Worm (Caenorhabditis elegans) whole organism, L4/young adult: Measurements from ENCODE around the gene F49C12.2.
A peak's percentile ranks its signal among the peaks of the same experiment; 100 is the strongest.

Experiments used
- W03F9.2 ChIP-seq: fragments of 150-350 bp; optimal IDR thresholded peaks from 2 replicates; lab custom pipeline; 2014; ENCODE audit warnings: missing biosample characterization, missing genetic modification characterization
- dao-5 ChIP-seq: sonication (generic microtip); optimal IDR thresholded peaks from 2 replicates; lab custom pipeline; 2016; ENCODE audit warnings: missing genotype, missing genetic modification characterization, moderate library complexity, missing compliant biosample characterization
- him-1 ChIP-seq: sonication (generic microtip); optimal IDR thresholded peaks from 2 replicates; lab custom pipeline; 2016; ENCODE audit warnings: missing genotype, missing genetic modification reagents, missing genetic modification characterization, missing compliant biosample characterization

Gene F49C12.2

ce11 chrIV:9274008-9274529 is 25.0 kb downstream of the F49C12.2 start, which contains the start of gene nmy-3:
nmy-3 (plus strand) TSS chrIV:9274479.
- TF ChIP-seq dao-5 (tag; lab: Kevin White, UChicago): no peak
- no peak for TF ChIP-seq W03F9.2 (tag; lab: Kevin White, UChicago)
- no peak for TF ChIP-seq him-1

- TF ChIP-seq W03F9.2 (tag; lab: Kevin White, UChicago): no peak
- no peak for TF ChIP-seq him-1
- no peak for TF ChIP-seq dao-5 (tag; lab: Kevin White, UChicago)
These were observed 29.2 kb downstream of the F49C12.2 start, which contains the start of gene flh-3 for ce11 chrIV:9269796-9270195. flh-3 (plus strand) TSS chrIV:9270096.

DNA sequence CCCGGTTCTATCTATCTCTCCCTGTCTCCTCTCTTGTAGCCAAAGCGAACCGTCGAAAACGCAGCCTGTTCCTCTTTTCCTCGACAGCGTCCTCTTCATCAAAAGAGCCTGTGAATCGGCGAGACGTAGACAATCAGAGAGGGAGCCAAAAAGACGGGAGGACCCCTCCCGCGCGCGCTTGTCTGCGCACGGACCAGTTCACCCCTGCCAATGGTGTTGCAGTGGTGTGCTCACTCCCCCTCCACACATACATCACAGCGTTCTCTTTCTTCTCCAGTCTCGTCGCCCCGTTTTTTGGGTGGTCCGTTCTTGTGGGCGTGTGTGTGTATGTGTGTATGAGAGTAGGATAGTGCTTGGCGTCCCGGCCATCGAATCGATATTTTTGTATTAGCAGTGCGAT is 30.1 kb downstream of the F49C12.2 start:
- no peak for TF ChIP-seq him-1
- TF ChIP-seq dao-5 (tag; lab: Kevin White, UChicago): no peak
- TF ChIP-seq W03F9.2 (tag; lab: Kevin White, UChicago): no peak

DNA sequence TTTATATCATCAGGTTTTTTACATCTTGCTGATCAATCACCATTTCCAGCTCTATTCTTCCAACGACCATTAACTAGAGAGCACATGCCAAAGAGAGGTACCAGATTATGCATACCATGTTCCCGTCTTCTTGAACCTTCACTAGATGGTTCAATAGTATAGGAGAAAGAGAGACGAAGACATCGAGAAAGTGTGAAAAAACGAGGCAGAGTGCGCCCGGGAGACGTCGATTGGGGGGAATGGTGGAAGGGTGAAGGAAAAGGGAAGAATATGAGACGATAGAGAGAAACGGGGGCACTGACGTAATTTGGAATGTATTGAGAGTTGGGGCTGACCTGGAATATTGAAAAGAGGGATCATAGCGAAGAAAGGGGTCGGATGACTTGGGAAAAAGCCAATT is 31.5 kb downstream of the F49C12.2 start:
- no peak for TF ChIP-seq dao-5 (tag; lab: Kevin White, UChicago)
- no peak for TF ChIP-seq him-1
- no peak for TF ChIP-seq W03F9.2 (tag; lab: Kevin White, UChicago)

DNA sequence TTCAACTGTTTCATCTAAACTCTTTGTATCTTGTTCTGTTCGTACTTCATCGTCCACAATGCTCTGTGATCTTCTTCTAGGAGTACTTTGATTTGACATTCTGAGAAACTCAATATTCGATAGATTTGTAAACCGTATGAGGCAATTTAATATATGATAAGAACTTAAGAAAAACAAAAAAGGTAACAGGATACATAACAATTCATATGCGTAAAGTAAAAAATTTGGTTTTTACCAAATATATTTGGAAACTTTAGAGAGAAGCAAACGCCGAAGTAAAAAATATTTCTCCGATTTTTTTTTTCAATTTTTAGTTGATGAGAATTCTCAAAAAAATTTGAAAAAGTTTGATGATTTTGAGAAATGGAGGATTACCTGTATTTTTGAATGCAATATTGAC is 32.6 kb downstream of the F49C12.2 start, which contains the start of gene Y11D7A.19:
TSS of gene Y11D7A.19 (minus strand) at position 101 of the 400 bp plus-strand sequence.
- TF ChIP-seq him-1 (no peak), W03F9.2 (tag; lab: Kevin White, UChicago) (no peak), dao-5 (tag; lab: Kevin White, UChicago) (no peak)

DNA sequence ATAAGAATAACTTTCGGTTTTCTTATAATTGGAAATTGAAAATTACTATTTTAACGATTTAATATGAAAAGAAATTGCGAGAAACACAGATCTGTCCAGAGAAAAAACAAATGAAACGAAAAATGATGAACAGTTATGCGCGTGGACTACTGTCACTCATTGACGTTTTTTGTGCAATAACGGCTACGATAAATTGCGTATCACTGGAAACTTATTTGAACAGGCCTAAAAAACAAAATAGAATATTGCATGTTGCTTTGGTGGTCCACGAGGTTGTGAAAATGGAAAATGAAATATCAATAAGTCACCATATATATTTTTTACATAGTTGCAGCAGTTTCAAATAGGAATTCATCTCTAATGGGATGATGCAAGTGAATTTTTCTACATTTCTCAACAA is 34.5 kb downstream of the F49C12.2 start:
- no peak for TF ChIP-seq W03F9.2 (tag; lab: Kevin White, UChicago)
- TF ChIP-seq him-1: no peak
- TF ChIP-seq dao-5 (tag; lab: Kevin White, UChicago): no peak

ce11 chrIV:9263812-9264320 is 35.2 kb downstream of the F49C12.2 start, which contains the start of gene flh-1:
flh-1 (minus strand) TSS chrIV:9264270.
- no peak for TF ChIP-seq dao-5 (tag; lab: Kevin White, UChicago)
- TF ChIP-seq him-1: no peak
- TF ChIP-seq W03F9.2 (tag; lab: Kevin White, UChicago): no peak

DNA sequence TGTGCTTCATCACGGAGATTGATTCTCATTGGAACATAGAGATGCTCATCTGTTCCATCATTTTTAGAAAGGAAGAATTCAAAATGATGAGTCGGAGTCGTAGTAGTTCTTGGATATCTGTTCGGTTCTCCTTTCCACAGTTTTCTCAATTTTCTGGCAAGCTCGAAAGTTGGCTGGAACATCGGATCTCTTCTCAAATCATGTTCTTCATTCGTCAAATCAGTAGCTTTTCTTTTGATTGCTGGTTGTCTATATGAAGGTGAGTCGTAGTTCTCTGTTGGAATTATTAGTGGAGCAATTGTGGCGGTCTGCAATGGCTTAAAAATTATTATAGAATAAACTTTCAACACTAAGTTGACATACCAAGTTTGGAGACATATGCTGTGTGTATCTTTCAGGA is 36.8 kb downstream of the F49C12.2 start:
- TF ChIP-seq W03F9.2 (tag; lab: Kevin White, UChicago): no peak
- TF ChIP-seq him-1: no peak
- TF ChIP-seq dao-5 (tag; lab: Kevin White, UChicago): no peak

DNA sequence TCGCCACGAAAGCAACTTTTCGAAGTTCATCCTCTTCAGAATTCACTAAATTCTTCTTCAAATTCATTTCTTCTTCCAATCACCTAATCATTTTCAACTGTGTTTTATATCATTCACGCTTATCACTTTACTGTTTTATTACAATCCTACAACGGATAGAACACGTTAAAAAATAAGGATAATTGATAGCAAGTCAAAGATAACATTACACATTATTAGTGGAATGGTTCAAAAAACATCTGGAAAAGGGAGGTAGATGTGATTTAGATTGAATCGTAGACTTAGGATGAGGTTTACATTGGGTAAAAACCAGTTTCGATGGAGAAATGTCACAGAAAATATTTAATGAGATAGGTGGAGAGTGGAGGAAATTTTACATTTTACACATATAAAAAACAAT is 37.4 kb downstream of the F49C12.2 start, which contains the start of gene col-120:
TSS of gene col-120 (minus strand) at position 101 of the 400 bp plus-strand sequence.
- TF ChIP-seq dao-5 (tag; lab: Kevin White, UChicago): no peak
- no peak for TF ChIP-seq W03F9.2 (tag; lab: Kevin White, UChicago)
- TF ChIP-seq him-1: no peak

DNA sequence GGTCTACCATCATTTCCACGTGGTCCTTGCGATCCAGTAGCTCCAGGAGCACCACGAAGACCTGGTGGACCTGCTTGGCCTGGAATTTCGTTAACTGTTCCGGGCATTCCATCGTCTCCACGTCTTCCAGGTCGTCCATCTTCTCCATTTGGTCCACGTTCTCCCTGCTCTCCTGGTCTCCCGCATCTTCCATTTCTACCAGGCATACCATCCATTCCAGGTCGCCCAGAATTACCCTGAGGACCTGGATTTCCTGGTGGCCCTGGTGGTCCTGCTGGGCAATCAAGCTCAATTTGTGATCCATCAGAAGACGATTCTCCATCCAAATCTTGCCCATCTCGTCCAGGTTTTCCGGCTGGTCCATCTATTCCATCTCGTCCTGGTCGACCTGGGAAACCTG is 38.2 kb downstream of the F49C12.2 start:
- TF ChIP-seq W03F9.2 (tag; lab: Kevin White, UChicago) (no peak), dao-5 (tag; lab: Kevin White, UChicago) (no peak), him-1 (no peak)

DNA sequence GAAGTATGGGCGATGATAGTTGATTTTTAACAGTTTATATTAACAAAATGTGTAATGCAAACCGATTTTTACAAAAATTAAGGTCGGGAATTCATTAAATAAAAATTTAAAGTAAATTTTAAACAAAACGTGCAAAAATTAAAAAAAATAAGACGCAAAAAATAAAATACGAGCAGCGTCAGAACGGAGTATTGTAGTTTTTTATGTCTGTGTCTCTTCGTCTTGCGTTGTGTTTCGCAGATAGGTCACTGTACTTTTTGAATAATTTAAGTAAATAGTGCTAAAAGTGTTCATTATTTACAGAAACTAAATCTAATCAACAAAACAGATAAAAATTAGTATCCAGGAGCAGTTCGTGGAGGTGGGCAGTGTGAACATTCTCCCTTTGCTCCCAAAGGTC is 38.7 kb downstream of the F49C12.2 start:
- TF ChIP-seq W03F9.2 (tag; lab: Kevin White, UChicago) (peak; percentile 17), him-1 (no peak)

- TF ChIP-seq dao-5 (tag; lab: Kevin White, UChicago) (no peak), him-1 (no peak), W03F9.2 (tag; lab: Kevin White, UChicago) (no peak)
These were observed 39.4 kb downstream of the F49C12.2 start, which contains the start of gene Y11D7A.10 for ce11 chrIV:9259687-9260086. Y11D7A.10 (minus strand) TSS chrIV:9259768.

DNA sequence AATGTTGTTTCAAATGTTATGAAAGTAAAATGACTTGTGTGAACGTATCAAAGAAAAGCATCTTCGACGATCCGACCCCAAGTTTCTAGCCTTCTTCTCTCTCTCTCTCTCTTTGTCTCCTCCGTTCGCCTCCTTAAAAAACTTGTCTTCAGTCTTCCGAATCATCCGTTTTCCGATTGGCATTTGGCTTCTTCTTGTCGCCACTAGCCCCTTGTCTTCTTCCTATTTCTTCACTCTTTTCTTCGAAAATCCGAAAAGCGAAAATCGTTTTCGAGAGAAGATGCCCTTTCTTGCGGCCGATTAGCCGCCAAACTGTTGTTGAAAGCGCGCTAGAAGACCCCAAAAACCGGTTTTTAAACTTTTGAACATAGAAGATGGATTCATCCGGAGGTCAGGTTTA is 40.5 kb downstream of the F49C12.2 start:
- TF ChIP-seq W03F9.2 (tag; lab: Kevin White, UChicago) (no peak), him-1 (no peak), dao-5 (tag; lab: Kevin White, UChicago) (no peak)

- TF ChIP-seq W03F9.2 (tag; lab: Kevin White, UChicago) (no peak), dao-5 (tag; lab: Kevin White, UChicago) (no peak), him-1 (no peak)
These were observed 42.2 kb downstream of the F49C12.2 start for ce11 chrIV:9256865-9257264.

DNA sequence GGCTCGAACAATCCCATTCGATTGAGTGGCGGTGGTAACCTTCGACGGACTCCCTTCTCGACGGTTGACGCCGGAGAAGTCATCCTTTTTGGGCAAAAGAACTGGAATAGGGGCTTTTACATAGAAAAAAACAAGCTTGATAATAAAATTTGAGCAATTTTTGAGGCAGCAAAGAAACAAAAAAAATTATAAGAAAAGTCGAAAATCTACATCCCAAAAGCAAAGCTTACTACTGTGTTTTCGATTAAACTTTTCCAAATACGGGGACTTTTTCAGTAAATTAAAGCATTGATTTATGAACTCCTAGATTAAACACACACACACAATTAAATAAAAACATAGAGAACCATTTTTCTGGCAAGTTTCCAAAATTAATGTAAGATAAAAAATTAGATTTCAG is 43.0 kb downstream of the F49C12.2 start, which contains the start of gene Y11D7A.9:
TSS of gene Y11D7A.9 (minus strand) at position 101 of the 400 bp plus-strand sequence.
- TF ChIP-seq dao-5 (tag; lab: Kevin White, UChicago) (no peak), W03F9.2 (tag; lab: Kevin White, UChicago) (no peak), him-1 (no peak)
